Worm (Caenorhabditis elegans): ENCODE measurements around the gene Y69A2AR.51.

The Y69A2AR.51 gene

DNA sequence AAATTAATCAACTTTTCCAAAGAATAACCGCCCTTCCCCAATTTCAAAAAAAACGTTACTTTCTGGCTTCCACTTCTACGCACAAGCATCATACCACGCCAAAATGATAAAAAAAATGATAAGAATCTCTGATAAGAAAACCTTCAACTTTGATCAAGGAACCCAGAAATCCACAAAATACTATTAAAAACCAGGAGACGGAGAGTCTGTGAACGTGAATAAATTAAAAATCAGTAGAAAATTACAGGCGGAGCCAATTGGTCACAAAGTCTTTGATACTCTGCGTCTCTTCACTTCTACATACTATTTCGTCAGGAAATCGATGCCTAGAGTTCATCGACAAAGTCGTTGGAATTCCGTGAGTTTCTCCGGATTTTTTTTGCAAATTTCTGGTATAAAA, 46.4 kb downstream of the Y69A2AR.51 start, which contains the start of gene smf-3:
Gene smf-3, plus strand, starts transcription at position 259 of the 400 bp plus-strand sequence.
- peak; percentile 83 for TF ChIP-seq elt-2 (tag; optimal IDR thresholded peaks at IDR 0.05)
- TF ChIP-seq zip-5 (tag; optimal IDR thresholded peaks at IDR 0.05) = no peak

Data from whole organism, late embryonic.